Worm (Caenorhabditis elegans) whole organism, early embryonic: Measurements from ENCODE around the gene hlh-31.

Source experiments
- B0310.2 ChIP-seq: sonication (generic microtip); optimal IDR thresholded peaks from 2 replicates; lab custom pipeline; 2016; ENCODE audit warnings: mild to moderate bottlenecking, missing genetic modification characterization, missing compliant biosample characterization
- F13C5.2 ChIP-seq: sonication (generic microtip); optimal IDR thresholded peaks from 2 replicates; lab custom pipeline; 2017; ENCODE audit warnings: mild to moderate bottlenecking, missing genetic modification characterization, inconsistent platforms, missing compliant biosample characterization
- aly-1 ChIP-seq: sonication (generic microtip); optimal IDR thresholded peaks from 2 replicates; lab custom pipeline; 2016; ENCODE audit warnings: missing genetic modification characterization, missing compliant biosample characterization
- ama-1 ChIP-seq: fragments of 150-350 bp; optimal IDR thresholded peaks from 2 replicates; lab custom pipeline; 2014
- ceh-13 ChIP-seq: fragments of 200-800 bp; sonication (Bioruptor generic); optimal IDR thresholded peaks from 2 replicates; lab custom pipeline; 2018; ENCODE audit warnings: mild to moderate bottlenecking, missing genetic modification characterization, missing compliant biosample characterization
- ceh-36 ChIP-seq: sonication (generic microtip); optimal IDR thresholded peaks from 2 replicates; lab custom pipeline; 2016; ENCODE audit warnings: missing genetic modification characterization, inconsistent platforms, missing compliant biosample characterization
- ets-7 ChIP-seq: sonication (generic microtip); optimal IDR thresholded peaks from 2 replicates; lab custom pipeline; 2016; ENCODE audit warnings: missing genotype, missing genetic modification characterization, missing compliant biosample characterization
- flt-1 ChIP-seq: fragments of 200-800 bp; sonication (Bioruptor generic); IDR thresholded peaks from 2 replicates; pipeline ENCODE4 v1.3.6; 2022; ENCODE audit warnings: missing genetic modification characterization, missing compliant biosample characterization
- hmbx-1 ChIP-seq: sonication (generic microtip); optimal IDR thresholded peaks from 2 replicates; lab custom pipeline; 2016; ENCODE audit warnings: mild to moderate bottlenecking, missing genetic modification characterization, missing compliant biosample characterization
- hmg-4 ChIP-seq: fragments of 200-800 bp; sonication (Bioruptor generic); optimal IDR thresholded peaks from 2 replicates; lab custom pipeline; 2018; ENCODE audit warnings: mild to moderate bottlenecking, missing genetic modification characterization, missing compliant biosample characterization
- hnd-1 ChIP-seq: sonication (generic microtip); optimal IDR thresholded peaks from 2 replicates; lab custom pipeline; 2016; ENCODE audit warnings: missing genetic modification characterization, missing compliant biosample characterization
- pes-1 ChIP-seq: fragments of 200-800 bp; sonication (Bioruptor generic); IDR thresholded peaks from 2 replicates; pipeline ENCODE4 v1.3.6; 2022; ENCODE audit warnings: missing genetic modification reagents, missing genetic modification characterization, missing compliant biosample characterization
- scrt-1 ChIP-seq: fragments of 200-800 bp; sonication (Bioruptor generic); IDR thresholded peaks from 2 replicates; pipeline ENCODE4 v1.3.6; 2022; ENCODE audit warnings: missing genetic modification characterization, missing compliant biosample characterization
- sea-1 ChIP-seq: fragments of 200-800 bp; sonication (Bioruptor generic); conservative IDR thresholded peaks from 2 replicates; pipeline ENCODE4 v1.3.6; 2022; ENCODE audit warnings: missing genetic modification characterization, missing compliant biosample characterization
- tbx-11 ChIP-seq: fragments of 200-800 bp; sonication (Bioruptor generic); IDR thresholded peaks from 2 replicates; pipeline ENCODE4 v1.3.6; 2022; ENCODE audit warnings: missing genetic modification characterization, missing compliant biosample characterization
- tbx-37 ChIP-seq: fragments of 200-800 bp; sonication (Bioruptor generic); conservative IDR thresholded peaks from 2 replicates; pipeline ENCODE4 v1.3.6; 2022; ENCODE audit warnings: missing genetic modification reagents, missing genetic modification characterization, missing compliant biosample characterization
- tra-4 ChIP-seq: sonication (generic microtip); optimal IDR thresholded peaks from 2 replicates; lab custom pipeline; 2017; ENCODE audit warnings: missing genetic modification characterization, missing compliant biosample characterization

The hlh-31 gene

ce11 chrIV:16257330-16257729 is at the start of gene hlh-31:
Gene hlh-31 (plus strand): TSS chrIV:16257630.
- no peak for TF ChIP-seq ama-1 (lab: Kevin White, UChicago)
- TF ChIP-seq pes-1 (GFP tag; lab: Robert Waterston, UW), result no peak
- TF ChIP-seq ceh-36 (tag; lab: Kevin White, UChicago), result no peak
- no peak for TF ChIP-seq aly-1 (tag; lab: Kevin White, UChicago)
- TF ChIP-seq ceh-13 (GFP tag; lab: Kevin White, UChicago), result no peak
- no peak for TF ChIP-seq hmbx-1 (tag; lab: Kevin White, UChicago)
- TF ChIP-seq F13C5.2, result no peak
- TF ChIP-seq scrt-1 (GFP tag; lab: Robert Waterston, UW), result no peak
- no peak for TF ChIP-seq ets-7 (tag; lab: Kevin White, UChicago)
- TF ChIP-seq flt-1 (GFP tag; lab: Robert Waterston, UW), result no peak
- no peak for TF ChIP-seq tra-4 (tag; lab: Kevin White, UChicago)
- TF ChIP-seq tbx-37, result no peak
- no peak for TF ChIP-seq tbx-11 (GFP tag; lab: Robert Waterston, UW)
- TF ChIP-seq sea-1 (GFP tag; lab: Robert Waterston, UW), result no peak

ce11 chrIV:16210913-16211312 is 46.5 kb upstream of the hlh-31 start, which contains the start of gene H25K10.2:
Gene H25K10.2 (minus strand): TSS chrIV:16211013.
- no peak for TF ChIP-seq ets-7 (tag; lab: Kevin White, UChicago)
- TF ChIP-seq scrt-1 (GFP tag; lab: Robert Waterston, UW), result no peak
- no peak for TF ChIP-seq tbx-11 (GFP tag; lab: Robert Waterston, UW)

ce11 chrIV:16216165-16216564 is 41.3 kb upstream of the hlh-31 start:
- no peak for TF ChIP-seq F13C5.2
- no peak for TF ChIP-seq sea-1 (GFP tag; lab: Robert Waterston, UW)
- TF ChIP-seq ets-7 (tag; lab: Kevin White, UChicago), result no peak
- no peak for TF ChIP-seq hnd-1
- no peak for TF ChIP-seq ceh-36 (tag; lab: Kevin White, UChicago)
- TF ChIP-seq aly-1 (tag; lab: Kevin White, UChicago), result no peak
- no peak for TF ChIP-seq hmbx-1 (tag; lab: Kevin White, UChicago)
- TF ChIP-seq B0310.2, result no peak
- TF ChIP-seq tbx-11 (GFP tag; lab: Robert Waterston, UW), result no peak
- TF ChIP-seq flt-1 (GFP tag; lab: Robert Waterston, UW), result no peak
- TF ChIP-seq pes-1 (GFP tag; lab: Robert Waterston, UW), result no peak
- TF ChIP-seq hmg-4 (GFP tag; lab: Kevin White, UChicago), result no peak
- no peak for TF ChIP-seq ceh-13 (GFP tag; lab: Kevin White, UChicago)
- TF ChIP-seq tbx-37, result no peak
- TF ChIP-seq tra-4 (tag; lab: Kevin White, UChicago), result no peak
- TF ChIP-seq scrt-1 (GFP tag; lab: Robert Waterston, UW), result no peak
- TF ChIP-seq ama-1 (lab: Kevin White, UChicago), result no peak

ce11 chrIV:16220688-16221087 is 36.7 kb upstream of the hlh-31 start:
- TF ChIP-seq hmbx-1 (tag; lab: Kevin White, UChicago) (no peak), F13C5.2 (no peak), ets-7 (tag; lab: Kevin White, UChicago) (no peak), tra-4 (tag; lab: Kevin White, UChicago) (no peak), tbx-37 (no peak), ceh-13 (GFP tag; lab: Kevin White, UChicago) (no peak), aly-1 (tag; lab: Kevin White, UChicago) (no peak), hnd-1 (no peak), scrt-1 (GFP tag; lab: Robert Waterston, UW) (no peak), flt-1 (GFP tag; lab: Robert Waterston, UW) (no peak), pes-1 (GFP tag; lab: Robert Waterston, UW) (no peak), sea-1 (GFP tag; lab: Robert Waterston, UW) (no peak), hmg-4 (GFP tag; lab: Kevin White, UChicago) (no peak), ama-1 (lab: Kevin White, UChicago) (no peak)

- TF ChIP-seq ceh-13 (GFP tag; lab: Kevin White, UChicago) (no peak), B0310.2 (no peak), pes-1 (GFP tag; lab: Robert Waterston, UW) (no peak), tbx-11 (GFP tag; lab: Robert Waterston, UW) (no peak), F13C5.2 (no peak), ets-7 (tag; lab: Kevin White, UChicago) (no peak), ama-1 (lab: Kevin White, UChicago) (no peak), tbx-37 (no peak), hmbx-1 (tag; lab: Kevin White, UChicago) (no peak), sea-1 (GFP tag; lab: Robert Waterston, UW) (no peak), hmg-4 (GFP tag; lab: Kevin White, UChicago) (no peak), aly-1 (tag; lab: Kevin White, UChicago) (no peak), ceh-36 (tag; lab: Kevin White, UChicago) (no peak), scrt-1 (GFP tag; lab: Robert Waterston, UW) (no peak), flt-1 (GFP tag; lab: Robert Waterston, UW) (no peak), tra-4 (tag; lab: Kevin White, UChicago) (no peak)
Measured at ce11 chrIV:16221559-16221958, 35.9 kb upstream of the hlh-31 start, which contains the start of gene srv-11. Gene srv-11 (minus strand): TSS chrIV:16221659.

- TF ChIP-seq tbx-11 (GFP tag; lab: Robert Waterston, UW), result no peak
- no peak for TF ChIP-seq hmbx-1 (tag; lab: Kevin White, UChicago)
- TF ChIP-seq scrt-1 (GFP tag; lab: Robert Waterston, UW), result no peak
- TF ChIP-seq ceh-13 (GFP tag; lab: Kevin White, UChicago), result no peak
Measured at ce11 chrIV:16225747-16226146, 31.7 kb upstream of the hlh-31 start, which contains the start of gene H25K10.4. Gene H25K10.4 (plus strand): TSS chrIV:16226047.

DNA sequence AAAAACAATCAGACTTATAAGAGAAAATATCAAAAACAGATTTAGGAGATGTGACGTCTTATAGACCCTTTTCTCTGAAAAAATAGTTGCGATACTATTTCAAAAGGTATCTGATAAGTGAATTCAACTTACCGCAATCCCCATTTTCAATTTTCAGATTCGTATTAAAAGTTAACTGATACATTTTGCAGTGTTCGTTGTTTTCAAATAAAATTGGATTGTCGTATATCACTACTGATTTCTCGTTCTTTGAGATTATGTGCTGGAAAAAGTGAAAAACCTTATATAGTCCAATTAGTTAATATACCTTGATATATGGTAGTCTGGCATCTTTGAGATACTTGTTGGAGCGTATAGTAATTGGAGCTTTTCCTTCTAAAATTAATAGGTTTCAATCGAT is 27.0 kb upstream of the hlh-31 start:
- TF ChIP-seq hmg-4 (GFP tag; lab: Kevin White, UChicago) (no peak), flt-1 (GFP tag; lab: Robert Waterston, UW) (no peak), sea-1 (GFP tag; lab: Robert Waterston, UW) (no peak), scrt-1 (GFP tag; lab: Robert Waterston, UW) (no peak), ets-7 (tag; lab: Kevin White, UChicago) (no peak), B0310.2 (no peak)
